Worm (Caenorhabditis elegans): ENCODE data around the gene tag-278.

- no peak for TF ChIP-seq unc-62 (GFP tag; optimal IDR thresholded peaks at IDR 0.05)
- no peak for TF ChIP-seq madf-6 (GFP tag; IDR thresholded peaks at IDR 0.05)
- TF ChIP-seq unc-130 (GFP tag; optimal IDR thresholded peaks at IDR 0.05): no peak
- no peak for TF ChIP-seq nfya-1 (tag; optimal IDR thresholded peaks at IDR 0.05; ENCODE audit: borderline replicate concordance, insufficient read depth)
- TF ChIP-seq F57C9.4 (tag; optimal IDR thresholded peaks at IDR 0.05): no peak
- no peak for TF ChIP-seq him-1 (tag; optimal IDR thresholded peaks at IDR 0.05)
- no peak for TF ChIP-seq ama-1 (optimal IDR thresholded peaks at IDR 0.05)
- TF ChIP-seq ama-1 (GFP tag; optimal IDR thresholded peaks at IDR 0.05): no peak
- no peak for TF ChIP-seq rec-8 (tag; optimal IDR thresholded peaks at IDR 0.05)
- TF ChIP-seq Y95B8A.8 (GFP tag; IDR thresholded peaks at IDR 0.05): no peak
- no peak for TF ChIP-seq B0336.3 (GFP tag; IDR thresholded peaks at IDR 0.05)
- TF ChIP-seq fkh-3 (tag; optimal IDR thresholded peaks at IDR 0.05): no peak
- no peak for TF ChIP-seq attf-6 (GFP tag; IDR thresholded peaks at IDR 0.05)
- TF ChIP-seq hmg-1.2 (GFP tag; IDR thresholded peaks at IDR 0.05): no peak
- no peak for TF ChIP-seq egrh-3 (GFP tag; IDR thresholded peaks at IDR 0.05)
These were observed 25.8 kb upstream of the tag-278 start, which contains the start of gene C01C4.2 for ce11 chrX:3714797-3715196.

Data from whole organism, young adult.